Worm (Caenorhabditis elegans) whole organism, early embryonic: ENCODE data around the gene atf-4.

Experiments
- B0310.2 ChIP-seq: sonication (generic microtip); optimal IDR thresholded peaks from 2 replicates; lab custom pipeline; 2016; ENCODE audit warnings: mild to moderate bottlenecking, missing genetic modification characterization, missing compliant biosample characterization
- F13C5.2 ChIP-seq: sonication (generic microtip); optimal IDR thresholded peaks from 2 replicates; lab custom pipeline; 2017; ENCODE audit warnings: mild to moderate bottlenecking, missing genetic modification characterization, inconsistent platforms, missing compliant biosample characterization
- ama-1 ChIP-seq: fragments of 150-350 bp; optimal IDR thresholded peaks from 2 replicates; lab custom pipeline; 2014
- flt-1 ChIP-seq: fragments of 200-800 bp; sonication (Bioruptor generic); IDR thresholded peaks from 2 replicates; pipeline ENCODE4 v1.3.6; 2022; ENCODE audit warnings: missing genetic modification characterization, missing compliant biosample characterization
- hmbx-1 ChIP-seq: sonication (generic microtip); optimal IDR thresholded peaks from 2 replicates; lab custom pipeline; 2016; ENCODE audit warnings: mild to moderate bottlenecking, missing genetic modification characterization, missing compliant biosample characterization
- tbx-37 ChIP-seq: fragments of 200-800 bp; sonication (Bioruptor generic); conservative IDR thresholded peaks from 2 replicates; pipeline ENCODE4 v1.3.6; 2022; ENCODE audit warnings: missing genetic modification reagents, missing genetic modification characterization, missing compliant biosample characterization

DNA sequence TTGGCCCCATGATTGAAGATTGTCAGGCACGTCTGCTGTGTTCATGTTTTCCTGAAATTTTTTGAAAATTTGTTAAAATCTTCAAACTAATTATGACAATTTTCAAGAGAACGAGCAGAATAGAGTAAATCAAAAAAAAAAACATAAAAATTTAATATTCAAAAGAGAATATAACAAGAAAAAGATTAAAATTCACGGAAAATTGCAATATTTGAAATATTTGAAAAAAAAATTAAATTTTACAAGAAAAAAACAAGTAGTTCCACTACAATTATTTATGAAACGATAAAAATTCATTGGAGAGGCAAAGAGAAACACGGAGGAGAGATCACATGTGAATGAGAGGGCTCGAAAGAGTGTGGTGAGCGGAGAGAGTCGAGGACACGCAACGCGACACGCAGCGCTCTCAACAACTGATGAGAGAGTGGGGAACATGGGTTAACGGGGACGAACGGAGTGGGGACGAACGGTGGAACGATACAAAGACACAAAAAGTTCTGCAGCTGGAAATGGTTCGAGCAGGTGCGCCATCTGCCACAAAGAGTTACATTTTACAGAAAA lies 14.0 kb upstream of the atf-4 start, which contains the start of gene mbk-1:
- TF ChIP-seq B0310.2 (no peak), tbx-37 (no peak), F13C5.2 (tag; lab: Kevin White, UChicago) (no peak), ama-1 (lab: Kevin White, UChicago) (no peak), hmbx-1 (tag; lab: Kevin White, UChicago) (no peak), flt-1 (GFP tag; lab: Robert Waterston, UW) (no peak)
